Worm (Caenorhabditis elegans) whole organism, young adult: ENCODE results near the gene try-1.

Source experiments
- B0035.1 ChIP-seq: sonication (generic microtip); optimal IDR thresholded peaks from 2 replicates; lab custom pipeline; 2016; ENCODE audit warnings: missing genetic modification characterization, mild to moderate bottlenecking, missing compliant biosample characterization, missing genotype, missing genetic modification reagents
- B0261.1 ChIP-seq: sonication (generic microtip); optimal IDR thresholded peaks from 2 replicates; lab custom pipeline; 2016; ENCODE audit warnings: mild to moderate bottlenecking, missing genetic modification characterization, moderate library complexity, missing compliant biosample characterization
- C06A6.2 ChIP-seq: fragments of 200-800 bp; sonication (Bioruptor generic); conservative IDR thresholded peaks from 2 replicates; pipeline ENCODE4 v1.3.6; 2022; ENCODE audit warnings: missing genetic modification characterization, missing compliant biosample characterization
- C17E4.6 ChIP-seq: fragments of 200-800 bp; sonication (Bioruptor generic); IDR thresholded peaks from 2 replicates; pipeline ENCODE4 v1.3.6; 2022; ENCODE audit warnings: missing genetic modification reagents, missing genetic modification characterization, missing compliant biosample characterization
- F33H1.4 ChIP-seq: fragments of 200-800 bp; sonication (Bioruptor generic); IDR thresholded peaks from 2 replicates; pipeline ENCODE4 v1.3.6; 2022; ENCODE audit warnings: missing genetic modification reagents, missing genetic modification characterization, missing compliant biosample characterization
- F57A8.1 ChIP-seq: fragments of 200-800 bp; sonication (Bioruptor generic); optimal IDR thresholded peaks from 2 replicates; lab custom pipeline; 2018; ENCODE audit warnings: mild to moderate bottlenecking, missing genetic modification characterization, moderate library complexity, missing compliant biosample characterization
- K11D2.4 ChIP-seq: fragments of 200-800 bp; sonication (Bioruptor generic); IDR thresholded peaks from 2 replicates; pipeline ENCODE4 v1.3.6; 2022; ENCODE audit warnings: missing genetic modification reagents, missing genetic modification characterization, missing compliant biosample characterization
- Y56A3A.18 ChIP-seq: fragments of 200-800 bp; sonication (Bioruptor generic); IDR thresholded peaks from 2 replicates; pipeline ENCODE4 v1.3.6; 2022; ENCODE audit warnings: missing genetic modification reagents, missing genetic modification characterization, missing compliant biosample characterization
- Y79H2A.3 ChIP-seq: fragments of 200-800 bp; sonication (Bioruptor generic); conservative IDR thresholded peaks from 2 replicates; pipeline ENCODE4 v1.3.6; 2022; ENCODE audit warnings: missing genetic modification reagents, missing genetic modification characterization, missing compliant biosample characterization
- Y95B8A.8 ChIP-seq: fragments of 200-800 bp; sonication (Bioruptor generic); IDR thresholded peaks from 2 replicates; pipeline ENCODE4 v1.3.6; 2022; ENCODE audit warnings: missing genetic modification reagents, missing genetic modification characterization, missing compliant biosample characterization
- ZK185.1 ChIP-seq: sonication (generic microtip); optimal IDR thresholded peaks from 2 replicates; lab custom pipeline; 2016; ENCODE audit warnings: mild to moderate bottlenecking, missing genetic modification characterization, missing compliant biosample characterization; ENCODE audit not compliant: poor library complexity, severe bottlenecking
- aptf-2 ChIP-seq: fragments of 200-800 bp; sonication (Bioruptor generic); conservative IDR thresholded peaks from 2 replicates; pipeline ENCODE4 v1.3.6; 2022; ENCODE audit warnings: missing genetic modification reagents, missing genetic modification characterization, missing compliant biosample characterization
- aptf-3 ChIP-seq: fragments of 200-800 bp; sonication (Bioruptor generic); IDR thresholded peaks from 2 replicates; pipeline ENCODE4 v1.3.6; 2022; ENCODE audit warnings: missing genetic modification characterization, missing compliant biosample characterization
- atf-7 ChIP-seq: sonication (generic microtip); optimal IDR thresholded peaks from 2 replicates; lab custom pipeline; 2017; ENCODE audit warnings: mild to moderate bottlenecking, missing genetic modification characterization, missing compliant biosample characterization
- attf-5 ChIP-seq: fragments of 200-800 bp; sonication (Bioruptor generic); optimal IDR thresholded peaks from 2 replicates; lab custom pipeline; 2018; ENCODE audit warnings: mild to moderate bottlenecking, missing genetic modification characterization, missing compliant biosample characterization
- bed-2 ChIP-seq: fragments of 200-800 bp; sonication (Bioruptor generic); IDR thresholded peaks from 2 replicates; pipeline ENCODE4 v1.3.6; 2022; ENCODE audit warnings: missing genetic modification reagents, missing genetic modification characterization, missing compliant biosample characterization
- ccch-3 ChIP-seq: fragments of 200-800 bp; sonication (Bioruptor generic); optimal IDR thresholded peaks from 2 replicates; lab custom pipeline; 2018; ENCODE audit warnings: mild to moderate bottlenecking, missing genetic modification characterization, missing compliant biosample characterization
- cebp-2 ChIP-seq: fragments of 200-800 bp; sonication (Bioruptor generic); IDR thresholded peaks from 2 replicates; pipeline ENCODE4 v1.3.6; 2022; ENCODE audit warnings: missing genetic modification characterization, missing compliant biosample characterization
- ceh-27 ChIP-seq: fragments of 200-800 bp; sonication (Bioruptor generic); optimal IDR thresholded peaks from 2 replicates; lab custom pipeline; 2018; ENCODE audit warnings: mild to moderate bottlenecking, missing genetic modification characterization, moderate library complexity, missing compliant biosample characterization
- ceh-40 ChIP-seq: fragments of 200-800 bp; sonication (Bioruptor generic); IDR thresholded peaks from 2 replicates; pipeline ENCODE4 v1.3.6; 2022; ENCODE audit warnings: missing genetic modification characterization, missing compliant biosample characterization
- ceh-91 ChIP-seq: fragments of 200-800 bp; sonication (Bioruptor generic); IDR thresholded peaks from 2 replicates; pipeline ENCODE4 v1.3.6; 2022; ENCODE audit warnings: missing genetic modification reagents, missing genetic modification characterization, missing compliant biosample characterization
- dpl-1 ChIP-seq: fragments of 150-350 bp; optimal IDR thresholded peaks from 2 replicates; lab custom pipeline; 2014; ENCODE audit warnings: missing biosample characterization, missing genetic modification reagents, missing genetic modification characterization
- efl-1 ChIP-seq: fragments of 150-350 bp; optimal IDR thresholded peaks from 2 replicates; lab custom pipeline; 2014; ENCODE audit warnings: missing biosample characterization, missing genetic modification reagents, missing genetic modification characterization
- egl-18 ChIP-seq: fragments of 200-800 bp; sonication (Bioruptor generic); IDR thresholded peaks from 2 replicates; pipeline ENCODE4 v1.3.6; 2022; ENCODE audit warnings: missing genetic modification reagents, missing genetic modification characterization, missing compliant biosample characterization
- egrh-3 ChIP-seq: fragments of 200-800 bp; sonication (Bioruptor generic); IDR thresholded peaks from 2 replicates; pipeline ENCODE4 v1.3.6; 2022; ENCODE audit warnings: missing genetic modification reagents, missing genetic modification characterization, missing compliant biosample characterization
- ets-4 ChIP-seq: fragments of 200-800 bp; sonication (Bioruptor generic); optimal IDR thresholded peaks from 2 replicates; lab custom pipeline; 2018; ENCODE audit warnings: mild to moderate bottlenecking, missing genetic modification characterization, missing compliant biosample characterization
- gei-17 ChIP-seq: fragments of 200-800 bp; sonication (Bioruptor generic); optimal IDR thresholded peaks from 2 replicates; lab custom pipeline; 2018; ENCODE audit warnings: mild to moderate bottlenecking, missing genetic modification characterization, missing compliant biosample characterization
- him-1 ChIP-seq: sonication (generic microtip); optimal IDR thresholded peaks from 2 replicates; lab custom pipeline; 2016; ENCODE audit warnings: missing genotype, missing genetic modification reagents, missing genetic modification characterization, missing compliant biosample characterization
- hlh-12 ChIP-seq: sonication (generic microtip); optimal IDR thresholded peaks from 2 replicates; lab custom pipeline; 2016; ENCODE audit warnings: missing genetic modification characterization, missing compliant biosample characterization
- hmg-1.2 ChIP-seq: fragments of 200-800 bp; sonication (Bioruptor generic); IDR thresholded peaks from 2 replicates; pipeline ENCODE4 v1.3.6; 2022; ENCODE audit warnings: missing genetic modification reagents, missing genetic modification characterization, missing compliant biosample characterization
- hrde-1 ChIP-seq: sonication (generic microtip); optimal IDR thresholded peaks from 2 replicates; lab custom pipeline; 2016; ENCODE audit warnings: missing genetic modification characterization, mild to moderate bottlenecking, missing compliant biosample characterization, moderate library complexity, missing genotype, missing genetic modification reagents, borderline replicate concordance
- let-607 ChIP-seq, 2 experiments: fragments of 200-800 bp in 1 of 2; sonication (Bioruptor generic) in 1 of 2; sonication (generic microtip) in 1 of 2; optimal IDR thresholded peaks; 2 replicates each; lab custom pipeline; 2016 to 2018; ENCODE audit warnings: mild to moderate bottlenecking in 2 of 2, missing compliant biosample characterization in 2 of 2, missing genetic modification characterization in 2 of 2, moderate library complexity in 2 of 2, missing genotype in 1 of 2
- lin-26 ChIP-seq: fragments of 200-800 bp; sonication (Bioruptor generic); IDR thresholded peaks from 2 replicates; pipeline ENCODE4 v1.3.6; 2022; ENCODE audit warnings: missing genetic modification reagents, missing genetic modification characterization, missing compliant biosample characterization
- lir-1 ChIP-seq: fragments of 200-800 bp; sonication (Bioruptor generic); conservative IDR thresholded peaks from 2 replicates; pipeline ENCODE4 v1.3.6; 2022; ENCODE audit warnings: missing genetic modification reagents, missing genetic modification characterization, missing compliant biosample characterization
- lsl-1 ChIP-seq: fragments of 200-800 bp; sonication (Bioruptor generic); optimal IDR thresholded peaks from 2 replicates; lab custom pipeline; 2018; ENCODE audit warnings: mild to moderate bottlenecking, missing genetic modification characterization, moderate library complexity, missing compliant biosample characterization
- lsy-27 ChIP-seq: sonication (generic microtip); optimal IDR thresholded peaks from 2 replicates; lab custom pipeline; 2017; ENCODE audit warnings: missing genetic modification characterization, mild to moderate bottlenecking, missing compliant biosample characterization, antibody characterized with exemption, missing genotype, borderline replicate concordance; ENCODE audit not compliant: insufficient read depth
- madf-3 ChIP-seq: fragments of 200-800 bp; sonication (Bioruptor generic); IDR thresholded peaks from 2 replicates; pipeline ENCODE4 v1.3.6; 2022; ENCODE audit warnings: missing genetic modification reagents, missing genetic modification characterization, missing compliant biosample characterization
- madf-6 ChIP-seq: fragments of 200-800 bp; sonication (Bioruptor generic); IDR thresholded peaks from 2 replicates; pipeline ENCODE4 v1.3.6; 2022; ENCODE audit warnings: missing genetic modification reagents, missing genetic modification characterization, missing compliant biosample characterization
- madf-8 ChIP-seq: fragments of 200-800 bp; sonication (Bioruptor generic); conservative IDR thresholded peaks from 2 replicates; pipeline ENCODE4 v1.3.6; 2022; ENCODE audit warnings: missing genetic modification reagents, missing genetic modification characterization, missing compliant biosample characterization
- nfyb-1 ChIP-seq: fragments of 200-800 bp; sonication (Bioruptor generic); IDR thresholded peaks from 2 replicates; pipeline ENCODE4 v1.3.6; 2022; ENCODE audit warnings: missing genetic modification reagents, missing genetic modification characterization, missing compliant biosample characterization
- sdz-38 ChIP-seq: sonication (generic microtip); optimal IDR thresholded peaks from 2 replicates; lab custom pipeline; 2016; ENCODE audit warnings: missing genotype, missing genetic modification characterization, missing compliant biosample characterization
- snpc-3.4 ChIP-seq: sonication (generic microtip); optimal IDR thresholded peaks from 2 replicates; lab custom pipeline; 2017; ENCODE audit warnings: missing genetic modification characterization, mild to moderate bottlenecking, missing compliant biosample characterization, antibody characterized with exemption, moderate library complexity, missing genotype, missing genetic modification reagents
- somi-1 ChIP-seq: fragments of 200-800 bp; sonication (Bioruptor generic); optimal IDR thresholded peaks from 2 replicates; lab custom pipeline; 2018; ENCODE audit warnings: mild to moderate bottlenecking, missing genetic modification characterization, missing compliant biosample characterization
- sptf-2 ChIP-seq: fragments of 200-800 bp; sonication (Bioruptor generic); optimal IDR thresholded peaks from 2 replicates; lab custom pipeline; 2018; ENCODE audit warnings: mild to moderate bottlenecking, missing genetic modification characterization, missing compliant biosample characterization
- tbx-9 ChIP-seq: sonication (generic microtip); optimal IDR thresholded peaks from 2 replicates; lab custom pipeline; 2016; ENCODE audit warnings: borderline replicate concordance, missing genetic modification characterization, inconsistent platforms, missing compliant biosample characterization
- xnd-1 ChIP-seq: sonication (generic microtip); optimal IDR thresholded peaks from 2 replicates; lab custom pipeline; 2016; ENCODE audit warnings: missing genotype, missing genetic modification reagents, missing genetic modification characterization, missing compliant biosample characterization
- zfh-2 ChIP-seq: fragments of 200-800 bp; sonication (Bioruptor generic); conservative IDR thresholded peaks from 2 replicates; pipeline ENCODE4 v1.3.6; 2022; ENCODE audit warnings: missing genetic modification reagents, missing genetic modification characterization, missing compliant biosample characterization
- ztf-22 ChIP-seq: fragments of 200-800 bp; sonication (Bioruptor generic); optimal IDR thresholded peaks from 2 replicates; lab custom pipeline; 2018; ENCODE audit warnings: mild to moderate bottlenecking, missing genetic modification characterization, moderate library complexity, missing compliant biosample characterization

Gene try-1

DNA sequence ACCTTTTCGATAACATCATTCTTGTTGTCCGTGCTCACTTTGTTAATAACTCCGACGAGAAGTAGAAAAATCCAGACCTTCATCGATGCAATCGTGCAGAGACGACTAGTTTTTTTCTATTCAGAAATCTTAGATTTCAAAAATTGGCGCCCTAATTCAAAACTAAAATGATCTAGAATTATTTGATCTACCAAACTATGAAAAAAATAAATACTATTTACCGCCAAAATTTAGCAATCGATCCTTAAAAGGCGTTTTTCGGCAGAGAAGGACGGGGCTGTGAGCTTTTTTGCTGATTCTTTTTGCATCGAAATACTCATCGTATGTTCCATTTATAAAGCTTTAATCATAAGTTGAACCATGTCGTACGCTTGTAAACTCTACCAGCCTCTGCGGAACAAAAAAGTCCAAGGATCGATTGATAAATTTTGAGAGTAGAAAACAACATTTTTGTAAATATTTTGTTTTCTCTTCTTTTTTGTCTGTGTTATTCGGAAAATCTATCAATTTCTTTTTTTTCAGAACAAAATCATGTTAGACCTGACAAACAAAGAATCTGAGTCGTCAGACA, at the start of gene try-1, which contains the start of gene zyg-12:
Gene try-1, minus strand, starts transcription at position 148 of the 571 bp plus-strand sequence.
Gene zyg-12, plus strand, starts transcription at position 521 of the 571 bp plus-strand sequence.
- TF ChIP-seq efl-1 (GFP tag; lab: Kevin White, UChicago) (peak; percentile 64), ztf-22 (GFP tag; lab: Kevin White, UChicago) (no peak), B0035.1 (tag; lab: Kevin White, UChicago) (no peak), atf-7 (no peak), lsl-1 (GFP tag; lab: Kevin White, UChicago) (peak; percentile 35), B0261.1 (tag; lab: Kevin White, UChicago) (no peak), aptf-3 (no peak), F33H1.4 (GFP tag; lab: Robert Waterston, UW) (0 out of 2 replicates have a peak, but pooled peaks have one; percentile 18), hmg-1.2 (0 out of 2 replicates have a peak, but pooled peaks have one; percentile 11), snpc-3.4 (peak; percentile 43), him-1 (tag; lab: Kevin White, UChicago) (no peak), sdz-38 (tag; lab: Kevin White, UChicago) (no peak), ZK185.1 (tag; lab: Kevin White, UChicago) (no peak), somi-1 (GFP tag; lab: Kevin White, UChicago) (no peak), ets-4 (GFP tag; lab: Kevin White, UChicago) (no peak), sptf-2 (GFP tag; lab: Kevin White, UChicago) (no peak), gei-17 (no peak), madf-8 (GFP tag; lab: Robert Waterston, UW) (peak; percentile 51), hlh-12 (no peak), zfh-2 (GFP tag; lab: Robert Waterston, UW) (no peak), K11D2.4 (GFP tag; lab: Robert Waterston, UW) (no peak), madf-3 (0 out of 2 replicates have a peak, but pooled peaks have one; percentile 42), tbx-9 (no peak), hrde-1 (tag; lab: Kevin White, UChicago) (no peak), ceh-91 (peak; percentile 17; the same call in 1 of the 2 replicates), ceh-40 (GFP tag; lab: Robert Waterston, UW) (no peak), lin-26 (no peak), dpl-1 (GFP tag; lab: Kevin White, UChicago) (peak; percentile 16), madf-6 (GFP tag; lab: Robert Waterston, UW) (peak; percentile 78), Y95B8A.8 (GFP tag; lab: Robert Waterston, UW) (no peak), lir-1 (GFP tag; lab: Robert Waterston, UW) (no peak), let-607 (tag; optimal IDR thresholded peaks at IDR 0.05; lab: Kevin White, UChicago) (no peak), xnd-1 (tag; lab: Kevin White, UChicago) (peak; percentile 47), cebp-2 (GFP tag; lab: Robert Waterston, UW) (no peak), egrh-3 (no peak), F57A8.1 (no peak), lsy-27 (no peak)

DNA sequence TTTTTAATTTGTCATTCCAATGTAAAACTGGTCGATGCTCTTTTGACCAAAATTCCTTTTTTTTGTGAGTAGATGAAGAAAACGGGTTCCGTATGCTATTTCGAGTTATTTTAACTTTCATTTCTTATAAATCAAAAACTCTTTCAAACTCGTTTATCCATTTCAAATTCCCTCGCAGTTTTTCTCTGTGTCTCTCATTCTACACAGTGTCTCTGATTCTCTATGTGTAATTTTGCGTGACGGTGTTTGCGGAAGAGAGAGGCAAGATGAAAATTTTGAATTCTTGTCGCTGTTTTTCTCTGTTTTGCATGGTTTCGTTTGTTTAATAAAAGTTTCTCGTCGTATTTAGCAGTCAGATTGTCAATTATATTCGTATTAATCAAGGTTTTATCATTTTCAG, 49.8 kb upstream of the try-1 start, which contains the start of gene citk-2:
Gene citk-2, plus strand, starts transcription at position 399 of the 400 bp plus-strand sequence.
- TF ChIP-seq C17E4.6 (GFP tag; lab: Robert Waterston, UW): no peak
- TF ChIP-seq Y79H2A.3: no peak
- TF ChIP-seq bed-2 (GFP tag; lab: Robert Waterston, UW): no peak
- TF ChIP-seq Y56A3A.18 (GFP tag; lab: Robert Waterston, UW): 0 out of 2 replicates have a peak, but pooled peaks have one; percentile 77
- no peak for TF ChIP-seq aptf-2 (GFP tag; lab: Robert Waterston, UW)
- TF ChIP-seq ceh-27: peak; percentile 72
- TF ChIP-seq C06A6.2 (GFP tag; lab: Robert Waterston, UW): 0 out of 2 replicates have a peak, but pooled peaks have one; percentile 50
- peak; percentile 19 for TF ChIP-seq attf-5 (GFP tag; lab: Kevin White, UChicago)
- TF ChIP-seq egl-18: 0 out of 2 replicates have a peak, but pooled peaks have one; percentile 13
- no peak for TF ChIP-seq atf-7
- TF ChIP-seq sptf-2 (GFP tag; lab: Kevin White, UChicago): no peak
- peak; percentile 74 for TF ChIP-seq nfyb-1 (GFP tag; lab: Robert Waterston, UW)
- peak; percentile 97 for TF ChIP-seq hmg-1.2
- TF ChIP-seq ccch-3 (GFP tag; lab: Kevin White, UChicago): no peak
- peak; percentile 30 for TF ChIP-seq lsl-1 (GFP tag; lab: Kevin White, UChicago)
